Worm (Caenorhabditis elegans): Measurements from ENCODE around the gene npr-15.

DNA sequence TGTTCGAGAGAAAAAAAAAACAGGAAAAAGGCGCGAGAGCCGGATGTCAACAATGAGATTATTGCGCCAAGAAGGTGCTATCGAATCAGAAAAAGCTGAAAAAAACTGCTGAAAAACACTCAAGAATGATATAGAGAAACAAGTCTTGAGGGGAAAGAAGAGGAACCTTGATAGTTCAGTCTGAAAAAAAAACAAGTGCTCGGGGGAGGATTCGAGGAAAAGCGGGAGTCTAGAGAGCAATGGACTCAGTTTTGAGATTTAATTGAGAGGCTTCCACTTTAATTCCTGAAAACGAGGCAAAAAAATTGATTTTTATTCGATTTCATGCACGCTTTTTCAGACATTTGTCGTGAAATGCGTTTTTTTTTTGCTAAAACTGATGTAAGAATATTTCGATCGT lies at the start of gene npr-15:
- no peak for TF ChIP-seq efl-1 (GFP tag; optimal IDR thresholded peaks at IDR 0.05)
- TF ChIP-seq sea-2 (GFP tag; IDR thresholded peaks at IDR 0.05), result no peak
- no peak for TF ChIP-seq egl-18 (GFP tag; IDR thresholded peaks at IDR 0.05)
- TF ChIP-seq lin-26 (GFP tag; IDR thresholded peaks at IDR 0.05), result no peak
- no peak for TF ChIP-seq C06A6.2 (GFP tag; conservative IDR thresholded peaks at IDR 0.05)
- no peak for TF ChIP-seq ztf-25 (GFP tag; IDR thresholded peaks at IDR 0.05)
- no peak for TF ChIP-seq fkh-3 (tag; optimal IDR thresholded peaks at IDR 0.05)
- TF ChIP-seq snpc-4 (GFP tag; optimal IDR thresholded peaks at IDR 0.05), result no peak
- TF ChIP-seq snpc-4 (tag; optimal IDR thresholded peaks at IDR 0.05), result no peak
- TF ChIP-seq die-1 (tag; optimal IDR thresholded peaks at IDR 0.05), result no peak
- no peak for TF ChIP-seq F57C9.4 (tag; optimal IDR thresholded peaks at IDR 0.05)
- TF ChIP-seq unc-62 (GFP tag; optimal IDR thresholded peaks at IDR 0.05), result no peak
- TF ChIP-seq lsl-1 (GFP tag; optimal IDR thresholded peaks at IDR 0.05), result no peak
- no peak for TF ChIP-seq madf-3 (GFP tag; IDR thresholded peaks at IDR 0.05)
- TF ChIP-seq ceh-100 (GFP tag; IDR thresholded peaks at IDR 0.05), result no peak

Data from whole organism, young adult.